Fruit fly (Drosophila melanogaster) whole organism, embryonic: ENCODE measurements around the gene Hex-t2.

Source experiments
- Asciz ChIP-seq: fragments of 200-800 bp; sonication (Bioruptor generic); optimal IDR thresholded peaks from 2 replicates; lab custom pipeline; 2017; ENCODE audit warnings: missing biosample characterization, mild to moderate bottlenecking, missing genetic modification characterization, missing genetic modification reagents
- Atf3 ChIP-seq: fragments of 200-800 bp; sonication (Bioruptor generic); optimal IDR thresholded peaks from 3 replicates; lab custom pipeline; 2016; ENCODE audit warnings: missing biosample characterization, missing genetic modification characterization
- CG10147 ChIP-seq: fragments of 200-800 bp; sonication (Bioruptor generic); optimal IDR thresholded peaks from 2 replicates; lab custom pipeline; 2019; ENCODE audit warnings: missing biosample characterization, mild to moderate bottlenecking, missing genetic modification characterization, moderate library complexity
- CG11085 ChIP-seq: fragments of 200-800 bp; sonication (Bioruptor generic); IDR thresholded peaks from 2 replicates; pipeline ENCODE4 v1.3.6; 2022; ENCODE audit warnings: missing biosample characterization, missing genetic modification characterization
- CG11560 ChIP-seq: fragments of 200-800 bp; sonication (Bioruptor generic); IDR thresholded peaks from 3 replicates; pipeline ENCODE4 v1.3.6; 2022; ENCODE audit warnings: missing biosample characterization, missing genetic modification characterization
- CG12104 ChIP-seq: fragments of 200-800 bp; sonication (Bioruptor generic); optimal IDR thresholded peaks from 3 replicates; lab custom pipeline; 2016; ENCODE audit warnings: missing biosample characterization, missing genetic modification characterization
- CG1792 ChIP-seq: fragments of 200-800 bp; sonication (Bioruptor generic); optimal IDR thresholded peaks from 2 replicates; lab custom pipeline; 2016; ENCODE audit warnings: missing biosample characterization, missing genetic modification characterization
- CG1832 ChIP-seq: fragments of 200-800 bp; sonication (Bioruptor generic); optimal IDR thresholded peaks from 2 replicates; lab custom pipeline; 2017; ENCODE audit warnings: missing biosample characterization, mild to moderate bottlenecking, missing genetic modification characterization, inconsistent platforms
- CG18619 ChIP-seq: fragments of 200-800 bp; sonication (Bioruptor generic); optimal IDR thresholded peaks from 3 replicates; lab custom pipeline; 2017; ENCODE audit warnings: missing biosample characterization, mild to moderate bottlenecking, missing genetic modification characterization
- CG2678 ChIP-seq: fragments of 200-800 bp; sonication (Bioruptor generic); optimal IDR thresholded peaks from 3 replicates; lab custom pipeline; 2019; ENCODE audit warnings: missing biosample characterization, mild to moderate bottlenecking, missing genetic modification characterization, moderate library complexity
- CG2889 ChIP-seq: fragments of 200-800 bp; sonication (Bioruptor generic); IDR thresholded peaks from 3 replicates; pipeline ENCODE4 v1.3.6; 2022; ENCODE audit warnings: missing biosample characterization, missing genetic modification characterization
- CG6175 ChIP-seq: fragments of 200-800 bp; sonication (Bioruptor generic); IDR thresholded peaks from 3 replicates; pipeline ENCODE4 v1.3.6; 2022; ENCODE audit warnings: missing biosample characterization, missing genetic modification characterization
- CG6791 ChIP-seq: fragments of 200-800 bp; sonication (Bioruptor generic); IDR thresholded peaks from 3 replicates; pipeline ENCODE4 v1.3.6; 2022; ENCODE audit warnings: missing biosample characterization, missing genetic modification characterization; ENCODE audit not compliant: partially characterized antibody
- CG7372 ChIP-seq: fragments of 200-800 bp; sonication (Bioruptor generic); IDR thresholded peaks from 2 replicates; pipeline ENCODE4 v1.3.6; 2022; ENCODE audit warnings: missing biosample characterization, missing genetic modification characterization
- CG8290 ChIP-seq, 3 experiments: fragments of 200-800 bp; sonication (Bioruptor generic); optimal IDR thresholded peaks; 2 replicates each; lab custom pipeline; 2016 to 2019; ENCODE audit warnings: missing biosample characterization in 3 of 3, missing genetic modification characterization in 3 of 3, mild to moderate bottlenecking in 2 of 3, moderate library complexity in 1 of 3
- CG9876 ChIP-seq: fragments of 200-800 bp; sonication (Bioruptor generic); optimal IDR thresholded peaks from 2 replicates; lab custom pipeline; 2016; ENCODE audit warnings: missing biosample characterization, missing genetic modification characterization
- CG9932 ChIP-seq: fragments of 200-800 bp; sonication (Bioruptor generic); IDR thresholded peaks from 2 replicates; pipeline ENCODE4 v1.3.6; 2022; ENCODE audit warnings: missing biosample characterization, missing genetic modification characterization
- Drgx ChIP-seq: fragments of 200-800 bp; sonication (Bioruptor generic); IDR thresholded peaks from 2 replicates; pipeline ENCODE4 v1.3.6; 2022; ENCODE audit warnings: missing biosample characterization, missing genetic modification characterization
- Ets65A ChIP-seq: fragments of 200-800 bp; sonication (Bioruptor generic); peaks from one replicate; lab custom pipeline; 2016; ENCODE audit warnings: missing biosample characterization, missing genetic modification characterization
- HLH3B ChIP-seq: fragments of 200-800 bp; sonication (Bioruptor generic); IDR thresholded peaks from 2 replicates; pipeline ENCODE4 v1.3.6; 2022; ENCODE audit warnings: missing biosample characterization, missing genetic modification characterization
- HLHmδ ChIP-seq: fragments of 200-800 bp; sonication (Bioruptor generic); optimal IDR thresholded peaks from 2 replicates; lab custom pipeline; 2018; ENCODE audit warnings: missing biosample characterization, mild to moderate bottlenecking, missing genetic modification characterization, moderate library complexity
- Jarid2 ChIP-seq: fragments of 200-800 bp; sonication (Bioruptor generic); optimal IDR thresholded peaks from 3 replicates; lab custom pipeline; 2017; ENCODE audit warnings: mild to moderate bottlenecking, missing biosample characterization, missing genetic modification reagents, missing genetic modification characterization
- NK7.1 ChIP-seq: fragments of 200-800 bp; sonication (Bioruptor generic); optimal IDR thresholded peaks from 3 replicates; lab custom pipeline; 2016; ENCODE audit warnings: missing biosample characterization, missing genetic modification characterization
- Rfx ChIP-seq: fragments of 200-800 bp; sonication (Bioruptor generic); IDR thresholded peaks from 2 replicates; pipeline ENCODE4 v1.3.6; 2022; ENCODE audit warnings: missing biosample characterization, missing genetic modification characterization
- Taf1 ChIP-seq: fragments of 200-800 bp; sonication (Bioruptor generic); IDR thresholded peaks from 2 replicates; pipeline ENCODE4 v1.3.6; 2022; ENCODE audit warnings: missing biosample characterization, missing genetic modification characterization
- ase ChIP-seq: fragments of 200-800 bp; sonication (Bioruptor generic); IDR thresholded peaks from 3 replicates; pipeline ENCODE4 v1.3.6; 2022; ENCODE audit warnings: missing biosample characterization, missing genetic modification characterization
- bsh ChIP-seq, 2 experiments: fragments of 200-800 bp; sonication (Bioruptor generic); optimal IDR thresholded peaks; 2 replicates each; lab custom pipeline; 2017 to 2018; ENCODE audit warnings: mild to moderate bottlenecking in 2 of 2, missing biosample characterization in 2 of 2, missing genetic modification characterization in 2 of 2, moderate library complexity in 1 of 2
- cg ChIP-seq: fragments of 200-800 bp; sonication (Bioruptor generic); optimal IDR thresholded peaks from 3 replicates; lab custom pipeline; 2019; ENCODE audit warnings: missing biosample characterization, mild to moderate bottlenecking, missing genetic modification characterization, moderate library complexity
- chinmo ChIP-seq: fragments of 200-800 bp; sonication (Bioruptor generic); IDR thresholded peaks from 4 replicates; pipeline ENCODE4 v1.3.6; 2022; ENCODE audit warnings: missing biosample characterization, missing genetic modification characterization; ENCODE audit not compliant: partially characterized antibody
- cwo ChIP-seq: fragments of 200-800 bp; sonication (Bioruptor generic); optimal IDR thresholded peaks from 3 replicates; lab custom pipeline; 2017; ENCODE audit warnings: missing biosample characterization, missing genetic modification characterization, mild to moderate bottlenecking, moderate library complexity, missing genetic modification reagents
- danr ChIP-seq: fragments of 200-800 bp; sonication (Bioruptor generic); IDR thresholded peaks from 2 replicates; pipeline ENCODE4 v1.3.6; 2022; ENCODE audit warnings: missing biosample characterization, missing genetic modification characterization
- eyg ChIP-seq: fragments of 200-800 bp; sonication (Bioruptor generic); optimal IDR thresholded peaks from 3 replicates; lab custom pipeline; 2016; ENCODE audit warnings: missing biosample characterization, missing genetic modification characterization
- lab ChIP-seq: fragments of 200-800 bp; sonication (Bioruptor generic); optimal IDR thresholded peaks from 3 replicates; lab custom pipeline; 2017; ENCODE audit warnings: missing biosample characterization, missing genetic modification characterization, mild to moderate bottlenecking, moderate library complexity, missing genetic modification reagents
- mirr ChIP-seq: fragments of 200-800 bp; sonication (Bioruptor generic); optimal IDR thresholded peaks from 3 replicates; lab custom pipeline; 2018; ENCODE audit warnings: missing biosample characterization, mild to moderate bottlenecking, missing genetic modification characterization
- nau ChIP-seq: fragments of 200-800 bp; sonication (Bioruptor generic); optimal IDR thresholded peaks from 3 replicates; lab custom pipeline; 2017; ENCODE audit warnings: missing biosample characterization, mild to moderate bottlenecking, missing genetic modification characterization, missing genetic modification reagents
- nerfin-1 ChIP-seq: fragments of 200-800 bp; sonication (Bioruptor generic); optimal IDR thresholded peaks from 3 replicates; lab custom pipeline; 2019; ENCODE audit warnings: missing biosample characterization, mild to moderate bottlenecking, missing genetic modification characterization, moderate library complexity
- pho ChIP-seq: fragments of 200-800 bp; sonication (Bioruptor generic); optimal IDR thresholded peaks from 2 replicates; lab custom pipeline; 2016; ENCODE audit warnings: missing biosample characterization, missing genetic modification characterization
- pnt ChIP-seq: fragments of 200-800 bp; sonication (Bioruptor generic); optimal IDR thresholded peaks from 3 replicates; lab custom pipeline; 2016; ENCODE audit warnings: missing biosample characterization, missing genetic modification characterization
- rib ChIP-seq: fragments of 200-800 bp; sonication (Bioruptor generic); IDR thresholded peaks from 2 replicates; pipeline ENCODE4 v1.3.6; 2022; ENCODE audit warnings: missing biosample characterization, missing genetic modification characterization
- run ChIP-seq: fragments of 200-800 bp; sonication (Bioruptor generic); optimal IDR thresholded peaks from 3 replicates; lab custom pipeline; 2018; ENCODE audit warnings: missing biosample characterization, mild to moderate bottlenecking, missing genetic modification characterization
- sd ChIP-seq: fragments of 200-800 bp; sonication (Bioruptor generic); optimal IDR thresholded peaks from 3 replicates; lab custom pipeline; 2018; ENCODE audit warnings: missing biosample characterization, mild to moderate bottlenecking, missing genetic modification characterization, moderate library complexity
- sens ChIP-seq: fragments of 200-800 bp; sonication (Bioruptor generic); peaks from one replicate; lab custom pipeline; 2016; ENCODE audit warnings: missing biosample characterization, missing genetic modification characterization
- sens-2 ChIP-seq: fragments of 200-800 bp; sonication (Bioruptor generic); IDR thresholded peaks from 2 replicates; pipeline ENCODE4 v1.3.6; 2022; ENCODE audit warnings: missing biosample characterization, missing genetic modification characterization
- slbo ChIP-seq: fragments of 200-800 bp; sonication (Bioruptor generic); IDR thresholded peaks from 2 replicates; pipeline ENCODE4 v1.3.6; 2022; ENCODE audit warnings: missing biosample characterization, missing genetic modification characterization
- so ChIP-seq: fragments of 200-800 bp; sonication (Bioruptor generic); IDR thresholded peaks from 3 replicates; pipeline ENCODE4 v1.3.6; 2022; ENCODE audit warnings: missing biosample characterization, missing genetic modification characterization
- sob ChIP-seq: fragments of 200-800 bp; sonication (Bioruptor generic); IDR thresholded peaks from 2 replicates; pipeline ENCODE4 v1.3.6; 2022; ENCODE audit warnings: missing biosample characterization, missing genetic modification characterization
- sr ChIP-seq: fragments of 200-800 bp; sonication (Bioruptor generic); IDR thresholded peaks from 3 replicates; pipeline ENCODE4 v1.3.6; 2022; ENCODE audit warnings: missing biosample characterization, missing genetic modification characterization
- vvl ChIP-seq: fragments of 200-800 bp; sonication (Bioruptor generic); IDR thresholded peaks from 2 replicates; pipeline ENCODE4 v1.3.6; 2022; ENCODE audit warnings: missing biosample characterization, missing genetic modification characterization

The Hex-t2 gene

dm6 chr3R:26440455-26441196 is 9.8 kb upstream of the Hex-t2 start, which contains the start of gene tx (continued):
- TF ChIP-seq HLHmδ (GFP tag; lab: Kevin White, UChicago) (peak; percentile 34), nau (GFP tag; lab: Kevin White, UChicago) (no peak), CG6791 (GFP tag; lab: Robert Waterston, UW) (0 out of 3 replicates have a peak, but pooled peaks have one; percentile 7), Jarid2 (peak; percentile 69), mirr (peak; percentile 10), sens-2 (no peak), CG10147 (peak; percentile 4), CG18619 (GFP tag; lab: Kevin White, UChicago) (no peak), run (no peak), CG1832 (GFP tag; lab: Kevin White, UChicago) (no peak), Asciz (GFP tag; lab: Kevin White, UChicago) (no peak), vvl (GFP tag; lab: Robert Waterston, UW) (peak; percentile 40), CG9876 (GFP tag; lab: Kevin White, UChicago) (no peak), nerfin-1 (no peak)
- TF ChIP-seq, all 482 proteins: peak for 47

- TF ChIP-seq sr (GFP tag; lab: Robert Waterston, UW) (no peak), CG12104 (no peak), pnt (no peak), CG7372 (GFP tag; lab: Robert Waterston, UW) (peak; percentile 65), pho (GFP tag; lab: Kevin White, UChicago) (peak; percentile 5), ase (GFP tag; lab: Robert Waterston, UW) (no peak), Rfx (GFP tag; lab: Robert Waterston, UW) (peak; percentile 35; the same call in 1 of the 2 replicates), Taf1 (GFP tag; lab: Robert Waterston, UW) (no peak), eyg (GFP tag; lab: Kevin White, UChicago) (no peak), Drgx (GFP tag; lab: Robert Waterston, UW) (peak; percentile 64), sob (peak; percentile 59), cwo (GFP tag; lab: Kevin White, UChicago) (peak; percentile 29), CG2678 (tag; lab: Kevin White, UChicago) (peak; percentile 11), rib (GFP tag; lab: Robert Waterston, UW) (no peak), cg (GFP tag; lab: Kevin White, UChicago) (peak; percentile 23), CG6175 (GFP tag; lab: Robert Waterston, UW) (0 out of 3 replicates have a peak, but pooled peaks have one; percentile 26), danr (GFP tag; lab: Robert Waterston, UW) (no peak), so (GFP tag; lab: Robert Waterston, UW) (peak; percentile 29; the same call in 2 of the 3 replicates), sd (tag; lab: Kevin White, UChicago) (peak; percentile 1), HLH3B (GFP tag; lab: Robert Waterston, UW) (no peak), lab (GFP tag; lab: Kevin White, UChicago) (peak; percentile 21), Atf3 (GFP tag; lab: Kevin White, UChicago) (no peak), Ets65A (no peak), slbo (peak; percentile 37; the same call in 1 of the 2 replicates), NK7.1 (GFP tag; lab: Kevin White, UChicago) (no peak), sens (peak; percentile 65), chinmo (0 out of 4 replicates have a peak, but pooled peaks have one; percentile 14), CG8290 (GFP tag; optimal IDR thresholded peaks at IDR 0.05; lab: Kevin White, UChicago) (no peak), CG8290 (tag; optimal IDR thresholded peaks at IDR 0.05; lab: Kevin White, UChicago) (peak in 1 of 2 experiments; percentile 28), CG11085 (0 out of 2 replicates have a peak, but pooled peaks have one; percentile 22), CG1792 (GFP tag; lab: Kevin White, UChicago) (no peak), CG9932 (peak; percentile 45; the same call in 1 of the 2 replicates), CG11560 (tag; lab: Robert Waterston, UW) (no peak), bsh (GFP tag; optimal IDR thresholded peaks at IDR 0.05; lab: Kevin White, UChicago) (peak in 1 of 2 experiments; percentile 36), CG2889 (GFP tag; lab: Robert Waterston, UW) (no peak)
Observed at dm6 chr3R:26442609-26443180, 7.8 kb upstream of the Hex-t2 start.
